Fruit fly (Drosophila melanogaster): ENCODE measurements around the gene Srp68.

The Srp68 gene

DNA sequence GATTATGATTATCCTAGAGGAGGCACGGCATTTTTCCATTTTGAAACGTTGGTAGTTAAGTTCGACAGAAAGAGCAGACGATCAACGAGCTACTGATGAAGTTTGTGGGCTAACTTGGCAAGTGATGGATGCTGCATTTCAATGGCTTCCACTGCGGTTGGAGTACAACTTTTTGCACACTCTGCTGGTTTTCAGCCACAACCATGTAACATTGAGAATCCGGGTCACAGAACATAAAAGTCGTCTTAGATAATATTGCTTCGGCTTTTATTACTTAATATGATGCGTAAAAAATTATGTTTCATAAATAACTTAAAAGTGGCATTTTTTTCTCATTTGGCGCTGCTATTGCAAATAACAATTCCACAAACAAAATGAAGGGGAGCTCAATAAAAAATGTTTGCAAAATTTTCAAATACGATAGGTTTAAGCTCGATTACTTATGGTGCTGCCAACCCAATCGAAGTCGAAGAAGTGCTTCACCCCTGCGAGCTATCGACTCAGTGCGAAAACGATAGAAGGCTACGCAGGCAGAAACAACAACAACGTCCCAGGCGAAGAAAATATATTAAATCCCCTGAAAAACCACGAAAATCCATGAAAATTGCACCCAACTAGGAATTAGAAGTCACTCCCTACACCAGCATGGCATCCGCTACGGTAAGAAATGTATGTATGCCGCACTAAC lies 8.4 kb upstream of the Srp68 start, which contains the start of the genes CG5653 and CG5021 (continued):
- TF ChIP-seq Meics (GFP tag; optimal IDR thresholded peaks at IDR 0.05) (no peak), CG3847 (GFP tag; IDR thresholded peaks at IDR 0.05) (peak; percentile 59), Hsf (GFP tag; optimal IDR thresholded peaks at IDR 0.05) (no peak), Sin3A (optimal IDR thresholded peaks at IDR 0.05) (peak; percentile 32), Trl (optimal IDR thresholded peaks at IDR 0.05) (no peak), Trl (GFP tag; optimal IDR thresholded peaks at IDR 0.05) (no peak), Deaf1 (tag; optimal IDR thresholded peaks at IDR 0.05) (no peak), stwl (tag; optimal IDR thresholded peaks at IDR 0.05) (peak; percentile 53), sqz (GFP tag; optimal IDR thresholded peaks at IDR 0.05) (no peak), Doc2 (GFP tag; IDR thresholded peaks at IDR 0.05) (no peak), sc (optimal IDR thresholded peaks at IDR 0.05) (no peak), sc (GFP tag; optimal IDR thresholded peaks at IDR 0.05) (no peak), pb (GFP tag; optimal IDR thresholded peaks at IDR 0.05) (no peak), CG12104 (GFP tag; optimal IDR thresholded peaks at IDR 0.05) (no peak), CG7963 (GFP tag; IDR thresholded peaks at IDR 0.05; ENCODE audit: partially characterized antibody) (peak; percentile 68), bbx (GFP tag; IDR thresholded peaks at IDR 0.05; ENCODE audit: partially characterized antibody) (peak; percentile 72), CG16779 (GFP tag; IDR thresholded peaks at IDR 0.05) (no peak), CG16815 (GFP tag; optimal IDR thresholded peaks at IDR 0.05) (no peak), Hr39 (optimal IDR thresholded peaks at IDR 0.05) (no peak), exex (tag; optimal IDR thresholded peaks at IDR 0.05) (no peak), CG1647 (GFP tag; optimal IDR thresholded peaks at IDR 0.05) (no peak), CG33557 (GFP tag; optimal IDR thresholded peaks at IDR 0.05) (no peak), CG11398 (GFP tag; optimal IDR thresholded peaks at IDR 0.05) (no peak), CG12155 (GFP tag; optimal IDR thresholded peaks at IDR 0.05) (no peak), zen2 (GFP tag; IDR thresholded peaks at IDR 0.05; ENCODE audit: partially characterized antibody) (peak; percentile 51; the same call in 1 of the 3 replicates)

DNA sequence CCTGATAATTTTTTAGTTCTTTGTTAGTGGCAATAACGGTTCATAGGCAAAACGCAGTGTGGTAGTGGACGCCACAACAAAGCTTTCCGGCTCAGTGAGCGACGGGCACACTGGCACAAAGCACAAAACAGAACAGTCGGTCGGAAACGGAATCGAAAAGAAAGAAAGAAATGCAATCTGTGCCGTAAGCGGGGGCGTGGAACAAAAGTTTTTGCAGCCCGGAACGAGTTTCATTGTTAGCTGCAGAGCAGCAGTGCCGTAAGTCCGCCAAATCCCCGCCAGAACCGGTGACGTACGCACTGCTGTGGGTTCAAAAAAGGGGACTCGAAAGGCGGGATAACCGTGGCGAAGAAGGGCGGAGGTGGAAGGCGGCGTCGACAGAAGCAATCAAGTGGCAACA lies 6.4 kb upstream of the Srp68 start, which contains the start of gene CG5026:
TSS of gene CG5026 (plus strand) at position 92 of the 400 bp plus-strand sequence.
- TF ChIP-seq Med (GFP tag) (peak; percentile 81), crol (GFP tag; IDR thresholded peaks at IDR 0.05) (peak; percentile 63; the same call in 1 of the 2 replicates), CG14860 (GFP tag; IDR thresholded peaks at IDR 0.05; ENCODE audit: partially characterized antibody) (no peak), Asciz (GFP tag; optimal IDR thresholded peaks at IDR 0.05) (no peak), Dll (GFP tag; IDR thresholded peaks at IDR 0.05; ENCODE audit: partially characterized antibody) (peak; percentile 37; the same call in 1 of the 4 replicates), CG15269 (tag; optimal IDR thresholded peaks at IDR 0.05) (no peak), CG2116 (GFP tag; optimal IDR thresholded peaks at IDR 0.05) (peak; percentile 22), Dref (GFP tag; IDR thresholded peaks at IDR 0.05) (peak; percentile 34), E2f2 (GFP tag; IDR thresholded peaks at IDR 0.05) (peak; percentile 68), crp (GFP tag; optimal IDR thresholded peaks at IDR 0.05) (peak in 1 of 2 experiments; percentile 7), Rfx (GFP tag; IDR thresholded peaks at IDR 0.05) (peak; percentile 32; the same call in 1 of the 2 replicates), Stat92E (GFP tag; optimal IDR thresholded peaks at IDR 0.05) (no peak), HLHmδ (GFP tag; optimal IDR thresholded peaks at IDR 0.05) (no peak), CTCF (GFP tag; optimal IDR thresholded peaks at IDR 0.05) (peak; percentile 13), MBD-R2 (GFP tag; IDR thresholded peaks at IDR 0.05) (peak; percentile 90), CG10274 (GFP tag; optimal IDR thresholded peaks at IDR 0.05) (peak; percentile 15), CG4617 (GFP tag; optimal IDR thresholded peaks at IDR 0.05; ENCODE audit: borderline replicate concordance) (peak; percentile 35), CG10462 (GFP tag; optimal IDR thresholded peaks at IDR 0.05) (peak; percentile 32), CG34422 (GFP tag; IDR thresholded peaks at IDR 0.05) (0 out of 3 replicates have a peak, but pooled peaks have one; percentile 14), Pdp1 (GFP tag; optimal IDR thresholded peaks at IDR 0.05) (peak in 1 of 2 experiments; percentile 38), Fer1 (GFP tag; optimal IDR thresholded peaks at IDR 0.05) (peak; percentile 41), CG9797 (GFP tag; optimal IDR thresholded peaks at IDR 0.05) (peak; percentile 54), CG11247 (GFP tag; IDR thresholded peaks at IDR 0.05) (no peak), Ets65A (GFP tag) (peak; percentile 87), CG12659 (GFP tag; optimal IDR thresholded peaks at IDR 0.05) (peak; percentile 46), CG13287 (GFP tag; IDR thresholded peaks at IDR 0.05; ENCODE audit: partially characterized antibody) (peak; percentile 53)
